Worm (Caenorhabditis elegans): ENCODE data around the gene Y105C5B.18.

Gene Y105C5B.18

DNA sequence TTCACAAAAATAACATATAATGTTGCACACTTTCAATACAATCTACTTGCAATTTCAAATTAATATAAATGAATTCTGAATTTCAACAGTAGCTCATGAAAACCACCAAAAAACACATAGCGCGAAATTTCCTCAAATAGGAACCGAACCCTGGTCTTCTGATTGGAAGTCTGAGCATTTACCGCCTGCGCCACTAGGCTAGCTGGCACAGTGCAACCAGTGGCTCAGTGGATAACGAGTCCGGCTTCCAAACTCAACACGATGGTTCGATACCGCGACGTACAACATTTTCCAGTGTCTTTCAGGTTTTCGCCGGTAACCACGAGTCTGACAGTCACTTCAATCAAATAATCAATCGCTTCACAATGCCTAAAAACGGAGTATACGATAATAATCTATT, 10.7 kb upstream of the Y105C5B.18 start:
- TF ChIP-seq nhr-76 (tag; optimal IDR thresholded peaks at IDR 0.05) (no peak), nhr-28 (tag; optimal IDR thresholded peaks at IDR 0.05) (no peak), cnd-1 (tag; optimal IDR thresholded peaks at IDR 0.05) (no peak), nhr-237 (tag; optimal IDR thresholded peaks at IDR 0.05) (no peak), flh-1 (GFP tag; optimal IDR thresholded peaks at IDR 0.05) (no peak), lsy-2 (tag; optimal IDR thresholded peaks at IDR 0.05) (no peak), nhr-12 (tag; optimal IDR thresholded peaks at IDR 0.05) (no peak), sptf-1 (tag; optimal IDR thresholded peaks at IDR 0.05) (no peak), ceh-83 (GFP tag; optimal IDR thresholded peaks at IDR 0.05) (no peak), zip-8 (tag; optimal IDR thresholded peaks at IDR 0.05) (no peak), ceh-43 (GFP tag; optimal IDR thresholded peaks at IDR 0.05) (no peak), blmp-1 (tag; optimal IDR thresholded peaks at IDR 0.05) (no peak), bed-3 (GFP tag; optimal IDR thresholded peaks at IDR 0.05) (no peak), drap-1 (GFP tag; optimal IDR thresholded peaks at IDR 0.05) (no peak), unc-120 (tag; optimal IDR thresholded peaks at IDR 0.05; ENCODE audit: poor library complexity, severe bottlenecking) (no peak), ceh-39 (tag; optimal IDR thresholded peaks at IDR 0.05) (no peak), ham-2 (GFP tag; optimal IDR thresholded peaks at IDR 0.05) (no peak), M03D4.4 (tag; optimal IDR thresholded peaks at IDR 0.05) (no peak)

DNA sequence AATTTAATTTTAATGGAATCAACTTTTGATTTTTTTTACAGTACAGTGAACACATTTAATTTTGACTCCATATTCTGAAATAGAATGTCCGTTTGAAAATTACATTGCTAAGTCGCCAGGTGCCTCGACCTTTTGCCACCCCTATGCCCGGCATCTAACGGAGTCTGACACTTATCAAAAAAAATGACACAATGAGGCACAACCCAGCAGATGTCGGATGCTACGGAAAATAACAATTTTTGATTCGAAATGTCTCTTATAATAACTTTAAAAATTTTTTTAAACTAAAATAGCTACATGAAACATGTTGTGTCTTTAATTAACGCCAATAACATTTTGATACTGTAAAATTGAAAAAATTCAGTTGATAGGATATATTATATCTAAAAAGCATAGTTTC, 9.1 kb upstream of the Y105C5B.18 start:
- TF ChIP-seq nhr-12 (tag; optimal IDR thresholded peaks at IDR 0.05) = no peak

DNA sequence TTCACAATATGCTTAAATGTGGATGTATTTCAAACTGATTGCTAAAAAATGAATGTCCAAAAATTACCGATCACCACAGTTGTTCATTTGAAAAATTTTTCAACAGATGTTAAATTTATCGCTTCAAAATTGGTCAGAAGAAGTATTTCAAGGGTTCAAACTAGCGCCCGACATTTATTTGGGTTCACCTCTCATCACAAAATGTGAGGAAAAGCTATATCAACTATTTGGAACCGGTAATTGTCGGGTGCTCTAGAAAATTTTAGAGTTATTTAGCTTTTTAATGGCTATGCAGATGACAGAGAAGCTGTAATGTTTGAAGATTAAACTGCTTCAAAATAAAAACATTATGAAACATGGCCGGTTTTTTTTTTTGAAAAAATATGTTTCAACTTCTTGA, 3.3 kb upstream of the Y105C5B.18 start:
- TF ChIP-seq sptf-1 (tag; optimal IDR thresholded peaks at IDR 0.05) (no peak), drap-1 (GFP tag; optimal IDR thresholded peaks at IDR 0.05) (no peak), unc-62 (GFP tag; optimal IDR thresholded peaks at IDR 0.05) (no peak), sem-2 (GFP tag; optimal IDR thresholded peaks at IDR 0.05) (no peak), nhr-28 (tag; optimal IDR thresholded peaks at IDR 0.05) (no peak), ceh-39 (tag; optimal IDR thresholded peaks at IDR 0.05) (no peak), nhr-237 (tag; optimal IDR thresholded peaks at IDR 0.05) (no peak), mab-5 (tag; optimal IDR thresholded peaks at IDR 0.05) (no peak), nhr-12 (tag; optimal IDR thresholded peaks at IDR 0.05) (no peak), elt-1 (tag; optimal IDR thresholded peaks at IDR 0.05; ENCODE audit: borderline replicate concordance, insufficient read depth) (no peak), cnd-1 (tag; optimal IDR thresholded peaks at IDR 0.05) (no peak), flh-1 (GFP tag; optimal IDR thresholded peaks at IDR 0.05) (no peak), tbx-8 (GFP tag; optimal IDR thresholded peaks at IDR 0.05) (no peak), ztf-11 (tag; optimal IDR thresholded peaks at IDR 0.05) (no peak), hlh-1 (tag; optimal IDR thresholded peaks at IDR 0.05) (no peak), ceh-43 (GFP tag; optimal IDR thresholded peaks at IDR 0.05) (no peak), unc-39 (tag; optimal IDR thresholded peaks at IDR 0.05) (no peak)

DNA sequence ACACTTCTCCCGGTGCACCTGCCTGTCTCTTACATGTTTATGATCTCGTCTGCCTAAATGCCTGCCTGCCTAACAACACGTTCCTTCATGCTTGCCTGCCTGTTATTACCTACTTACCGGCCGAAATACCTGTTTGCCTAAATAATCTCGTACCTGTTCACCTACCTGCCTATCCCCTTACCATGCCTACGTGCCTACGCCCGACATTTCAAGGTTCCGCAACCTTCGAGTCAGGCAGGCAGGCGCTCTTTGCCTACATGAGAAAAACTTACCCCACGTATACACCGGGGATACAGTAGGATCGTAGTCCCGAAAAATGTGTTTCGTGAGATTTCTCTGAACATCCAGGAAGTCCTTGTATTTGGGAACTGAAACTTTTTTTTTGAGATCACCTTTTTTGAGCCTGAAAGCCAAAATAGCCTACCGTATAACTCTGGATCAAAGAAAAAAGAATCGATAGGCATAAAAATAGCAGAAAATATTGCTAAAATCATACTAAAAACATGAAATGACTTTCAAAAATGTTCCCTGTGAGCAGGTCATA, 2.1 kb upstream of the Y105C5B.18 start, which contains the start of gene lgc-19:
lgc-19 (minus strand) TSS at position 494 of the 544 bp plus-strand sequence.
- TF ChIP-seq tbx-8 (GFP tag; optimal IDR thresholded peaks at IDR 0.05) (no peak), snpc-4 (tag; optimal IDR thresholded peaks at IDR 0.05) (no peak), unc-39 (tag; optimal IDR thresholded peaks at IDR 0.05) (no peak), M03D4.4 (tag; optimal IDR thresholded peaks at IDR 0.05) (no peak), hlh-1 (tag; optimal IDR thresholded peaks at IDR 0.05) (no peak), ham-2 (GFP tag; optimal IDR thresholded peaks at IDR 0.05) (no peak), elt-1 (tag; optimal IDR thresholded peaks at IDR 0.05; ENCODE audit: borderline replicate concordance, insufficient read depth) (no peak), elt-3 (tag; optimal IDR thresholded peaks at IDR 0.05) (no peak), lin-13 (tag; optimal IDR thresholded peaks at IDR 0.05) (no peak), mab-5 (tag; optimal IDR thresholded peaks at IDR 0.05) (no peak), ztf-11 (tag; optimal IDR thresholded peaks at IDR 0.05) (no peak), ceh-39 (tag; optimal IDR thresholded peaks at IDR 0.05) (no peak)

DNA sequence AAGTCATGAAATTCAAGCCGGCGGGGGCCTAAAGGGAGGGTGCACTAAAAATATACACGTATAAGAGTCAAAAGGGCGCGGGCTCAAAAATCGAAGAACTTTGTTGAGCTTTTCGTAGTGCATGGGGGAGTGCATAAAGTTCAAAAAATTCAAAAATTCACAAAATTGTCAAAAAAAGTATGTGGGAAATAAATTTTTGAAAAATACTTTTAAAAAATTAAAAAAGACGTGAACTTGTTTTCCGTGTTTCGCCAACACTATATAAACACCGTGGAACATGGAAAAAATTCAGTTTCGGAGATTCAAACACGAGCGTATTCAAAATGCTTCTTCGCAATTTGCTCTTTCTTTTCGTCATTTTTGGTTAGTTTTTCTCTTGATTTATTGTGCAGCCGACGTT, 1.6 kb upstream of the Y105C5B.18 start, which contains the start of gene Y105C5B.17:
Y105C5B.17 (plus strand) TSS at position 301 of the 400 bp plus-strand sequence.
- TF ChIP-seq nhr-28 (tag; optimal IDR thresholded peaks at IDR 0.05) (no peak), drap-1 (GFP tag; optimal IDR thresholded peaks at IDR 0.05) (no peak), snpc-4 (tag; optimal IDR thresholded peaks at IDR 0.05) (no peak), elt-1 (tag; optimal IDR thresholded peaks at IDR 0.05; ENCODE audit: borderline replicate concordance, insufficient read depth) (no peak), mls-2 (tag; optimal IDR thresholded peaks at IDR 0.05) (no peak), mab-5 (tag; optimal IDR thresholded peaks at IDR 0.05) (no peak), lin-32 (GFP tag; optimal IDR thresholded peaks at IDR 0.05) (no peak), sem-2 (GFP tag; optimal IDR thresholded peaks at IDR 0.05) (no peak), hlh-1 (tag; optimal IDR thresholded peaks at IDR 0.05) (no peak), mep-1 (tag; optimal IDR thresholded peaks at IDR 0.05) (no peak)
